Worm (Caenorhabditis elegans) whole organism, young adult: ENCODE measurements around the gene nsph-3.1.
A peak's percentile ranks its signal among the peaks of the same experiment; 100 is the strongest.

Source experiments
- B0019.2 ChIP-seq: fragments of 200-800 bp; sonication (Bioruptor generic); conservative IDR thresholded peaks from 2 replicates; pipeline ENCODE4 v1.3.6; 2022; ENCODE audit warnings: missing genetic modification reagents, missing genetic modification characterization, missing compliant biosample characterization
- F23B12.7 ChIP-seq: sonication (generic microtip); optimal IDR thresholded peaks from 2 replicates; lab custom pipeline; 2017; ENCODE audit warnings: missing genetic modification characterization, mild to moderate bottlenecking, missing compliant biosample characterization, antibody characterized with exemption, moderate library complexity; ENCODE audit not compliant: insufficient read depth
- F57C9.4 ChIP-seq: sonication (generic microtip); optimal IDR thresholded peaks from 2 replicates; lab custom pipeline; 2017; ENCODE audit warnings: mild to moderate bottlenecking, missing genetic modification characterization, missing compliant biosample characterization
- K12H6.12 ChIP-seq: fragments of 200-800 bp; sonication (Bioruptor generic); optimal IDR thresholded peaks from 2 replicates; lab custom pipeline; 2018; ENCODE audit warnings: mild to moderate bottlenecking, missing genetic modification characterization, missing compliant biosample characterization
- T07F8.4 ChIP-seq: sonication (generic microtip); optimal IDR thresholded peaks from 2 replicates; lab custom pipeline; 2016; ENCODE audit warnings: mild to moderate bottlenecking, missing genetic modification characterization, moderate library complexity, missing compliant biosample characterization
- Y56A3A.18 ChIP-seq: fragments of 200-800 bp; sonication (Bioruptor generic); IDR thresholded peaks from 2 replicates; pipeline ENCODE4 v1.3.6; 2022; ENCODE audit warnings: missing genetic modification reagents, missing genetic modification characterization, missing compliant biosample characterization
- Y79H2A.3 ChIP-seq: fragments of 200-800 bp; sonication (Bioruptor generic); conservative IDR thresholded peaks from 2 replicates; pipeline ENCODE4 v1.3.6; 2022; ENCODE audit warnings: missing genetic modification reagents, missing genetic modification characterization, missing compliant biosample characterization
- Y95B8A.8 ChIP-seq: fragments of 200-800 bp; sonication (Bioruptor generic); IDR thresholded peaks from 2 replicates; pipeline ENCODE4 v1.3.6; 2022; ENCODE audit warnings: missing genetic modification reagents, missing genetic modification characterization, missing compliant biosample characterization
- ama-1 ChIP-seq, 3 experiments: fragments of 150-350 bp in 1 of 3; sonication (generic microtip) in 2 of 3; optimal IDR thresholded peaks; 2 replicates each; lab custom pipeline; 2014 to 2018; ENCODE audit warnings: missing biosample characterization in 2 of 3, missing genetic modification characterization in 2 of 3, missing genetic modification reagents in 2 of 3
- attf-5 ChIP-seq: fragments of 200-800 bp; sonication (Bioruptor generic); optimal IDR thresholded peaks from 2 replicates; lab custom pipeline; 2018; ENCODE audit warnings: mild to moderate bottlenecking, missing genetic modification characterization, missing compliant biosample characterization
- bed-2 ChIP-seq: fragments of 200-800 bp; sonication (Bioruptor generic); IDR thresholded peaks from 2 replicates; pipeline ENCODE4 v1.3.6; 2022; ENCODE audit warnings: missing genetic modification reagents, missing genetic modification characterization, missing compliant biosample characterization
- ccch-3 ChIP-seq: fragments of 200-800 bp; sonication (Bioruptor generic); optimal IDR thresholded peaks from 2 replicates; lab custom pipeline; 2018; ENCODE audit warnings: mild to moderate bottlenecking, missing genetic modification characterization, missing compliant biosample characterization
- cebp-1 ChIP-seq, 2 experiments: fragments of 200-800 bp in 1 of 2; sonication (Bioruptor generic) in 1 of 2; sonication (generic microtip) in 1 of 2; IDR thresholded peaks in 1 of 2; optimal IDR thresholded peaks in 1 of 2; 2 replicates each; pipeline versions ENCODE4 v1.3.6 to Lab custom; 2017 to 2022; ENCODE audit warnings: missing compliant biosample characterization in 2 of 2, missing genetic modification characterization in 2 of 2, mild to moderate bottlenecking in 1 of 2, missing genetic modification reagents in 1 of 2, moderate library complexity in 1 of 2
- ceh-27 ChIP-seq: fragments of 200-800 bp; sonication (Bioruptor generic); optimal IDR thresholded peaks from 2 replicates; lab custom pipeline; 2018; ENCODE audit warnings: mild to moderate bottlenecking, missing genetic modification characterization, moderate library complexity, missing compliant biosample characterization
- ceh-91 ChIP-seq: fragments of 200-800 bp; sonication (Bioruptor generic); IDR thresholded peaks from 2 replicates; pipeline ENCODE4 v1.3.6; 2022; ENCODE audit warnings: missing genetic modification reagents, missing genetic modification characterization, missing compliant biosample characterization
- die-1 ChIP-seq: sonication (generic microtip); optimal IDR thresholded peaks from 2 replicates; lab custom pipeline; 2016; ENCODE audit warnings: missing genotype, mild to moderate bottlenecking, missing genetic modification characterization, missing compliant biosample characterization
- dox-1 ChIP-seq: fragments of 200-800 bp; sonication (Bioruptor generic); IDR thresholded peaks from 2 replicates; pipeline ENCODE4 v1.3.6; 2022; ENCODE audit warnings: missing genetic modification reagents, missing genetic modification characterization, missing compliant biosample characterization
- dpff-1 ChIP-seq: sonication (generic microtip); optimal IDR thresholded peaks from 2 replicates; lab custom pipeline; 2017; ENCODE audit warnings: mild to moderate bottlenecking, missing genetic modification characterization, missing compliant biosample characterization
- egl-44 ChIP-seq: fragments of 200-800 bp; sonication (Bioruptor generic); IDR thresholded peaks from 2 replicates; pipeline ENCODE4 v1.3.6; 2022; ENCODE audit warnings: missing genetic modification reagents, missing genetic modification characterization, missing compliant biosample characterization
- ekl-4 ChIP-seq: fragments of 200-800 bp; sonication (Bioruptor generic); IDR thresholded peaks from 2 replicates; pipeline ENCODE4 v1.3.6; 2022; ENCODE audit warnings: missing genetic modification reagents, missing genetic modification characterization, missing compliant biosample characterization
- gei-17 ChIP-seq: fragments of 200-800 bp; sonication (Bioruptor generic); optimal IDR thresholded peaks from 2 replicates; lab custom pipeline; 2018; ENCODE audit warnings: mild to moderate bottlenecking, missing genetic modification characterization, missing compliant biosample characterization
- hlh-26 ChIP-seq: fragments of 200-800 bp; sonication (Bioruptor generic); conservative IDR thresholded peaks from 2 replicates; pipeline ENCODE4 v1.3.6; 2022; ENCODE audit warnings: missing genetic modification reagents, missing genetic modification characterization, missing compliant biosample characterization
- let-607 ChIP-seq, 2 experiments: fragments of 200-800 bp in 1 of 2; sonication (Bioruptor generic) in 1 of 2; sonication (generic microtip) in 1 of 2; optimal IDR thresholded peaks; 2 replicates each; lab custom pipeline; 2016 to 2018; ENCODE audit warnings: mild to moderate bottlenecking in 2 of 2, missing compliant biosample characterization in 2 of 2, missing genetic modification characterization in 2 of 2, moderate library complexity in 2 of 2, missing genotype in 1 of 2
- lin-35 ChIP-seq, 3 experiments: fragments of 150-350 bp in 2 of 3; sonication (generic microtip) in 1 of 3; optimal IDR thresholded peaks; 2 replicates each; lab custom pipeline; 2014 to 2018; ENCODE audit warnings: missing biosample characterization in 3 of 3, missing genetic modification characterization in 3 of 3, missing genetic modification reagents in 3 of 3
- lin-40 ChIP-seq: sonication (generic microtip); optimal IDR thresholded peaks from 2 replicates; lab custom pipeline; 2016; ENCODE audit warnings: missing genetic modification characterization, mild to moderate bottlenecking, missing compliant biosample characterization, missing genotype, missing genetic modification reagents
- lin-54 ChIP-seq: fragments of 200-800 bp; sonication (Bioruptor generic); optimal IDR thresholded peaks from 2 replicates; lab custom pipeline; 2018; ENCODE audit warnings: mild to moderate bottlenecking, missing genetic modification characterization, missing compliant biosample characterization
- madf-3 ChIP-seq: fragments of 200-800 bp; sonication (Bioruptor generic); IDR thresholded peaks from 2 replicates; pipeline ENCODE4 v1.3.6; 2022; ENCODE audit warnings: missing genetic modification reagents, missing genetic modification characterization, missing compliant biosample characterization
- mcd-1 ChIP-seq: fragments of 200-800 bp; sonication (Bioruptor generic); IDR thresholded peaks from 2 replicates; pipeline ENCODE4 v1.3.6; 2022; ENCODE audit warnings: missing genetic modification reagents, missing genetic modification characterization, missing compliant biosample characterization
- mxl-1 ChIP-seq: sonication (generic microtip); optimal IDR thresholded peaks from 2 replicates; lab custom pipeline; 2016; ENCODE audit warnings: missing genetic modification characterization, missing compliant biosample characterization
- nfya-2 ChIP-seq: fragments of 200-800 bp; sonication (Bioruptor generic); IDR thresholded peaks from 2 replicates; pipeline ENCODE4 v1.3.6; 2022; ENCODE audit warnings: missing genetic modification reagents, missing genetic modification characterization, missing compliant biosample characterization
- nhr-80 ChIP-seq: sonication (generic microtip); optimal IDR thresholded peaks from 2 replicates; lab custom pipeline; 2016; ENCODE audit warnings: missing genetic modification characterization, missing compliant biosample characterization
- nhr-90 ChIP-seq: sonication (generic microtip); optimal IDR thresholded peaks from 2 replicates; lab custom pipeline; 2016; ENCODE audit warnings: missing genotype, mild to moderate bottlenecking, missing genetic modification characterization, missing compliant biosample characterization
- pha-4 ChIP-seq: fragments of 150-350 bp; sonication (generic microtip); optimal IDR thresholded peaks from 2 replicates; lab custom pipeline; 2014; ENCODE audit warnings: missing biosample characterization, missing genetic modification reagents, missing genetic modification characterization
- rec-8 ChIP-seq, 2 experiments: sonication (generic microtip); optimal IDR thresholded peaks; 2 replicates each; lab custom pipeline; 2016; ENCODE audit warnings: mild to moderate bottlenecking in 2 of 2, missing genetic modification characterization in 2 of 2, missing genetic modification reagents in 2 of 2, missing genotype in 2 of 2, missing biosample characterization in 1 of 2, missing compliant biosample characterization in 1 of 2, moderate library complexity in 1 of 2
- sdz-38 ChIP-seq: sonication (generic microtip); optimal IDR thresholded peaks from 2 replicates; lab custom pipeline; 2016; ENCODE audit warnings: missing genotype, missing genetic modification characterization, missing compliant biosample characterization
- somi-1 ChIP-seq: fragments of 200-800 bp; sonication (Bioruptor generic); optimal IDR thresholded peaks from 2 replicates; lab custom pipeline; 2018; ENCODE audit warnings: mild to moderate bottlenecking, missing genetic modification characterization, missing compliant biosample characterization
- unc-62 ChIP-seq: fragments of 150-350 bp; optimal IDR thresholded peaks from 2 replicates; lab custom pipeline; 2014; ENCODE audit warnings: missing biosample characterization, missing genetic modification reagents, missing genetic modification characterization
- zfh-2 ChIP-seq: fragments of 200-800 bp; sonication (Bioruptor generic); conservative IDR thresholded peaks from 2 replicates; pipeline ENCODE4 v1.3.6; 2022; ENCODE audit warnings: missing genetic modification reagents, missing genetic modification characterization, missing compliant biosample characterization
- zim-3 ChIP-seq: sonication (generic microtip); optimal IDR thresholded peaks from 2 replicates; lab custom pipeline; 2017; ENCODE audit warnings: mild to moderate bottlenecking, missing genetic modification characterization, moderate library complexity, missing compliant biosample characterization
- ztf-22 ChIP-seq: fragments of 200-800 bp; sonication (Bioruptor generic); optimal IDR thresholded peaks from 2 replicates; lab custom pipeline; 2018; ENCODE audit warnings: mild to moderate bottlenecking, missing genetic modification characterization, moderate library complexity, missing compliant biosample characterization
- ztf-26 ChIP-seq: sonication (generic microtip); optimal IDR thresholded peaks from 2 replicates; lab custom pipeline; 2017; ENCODE audit warnings: missing genetic modification characterization, missing compliant biosample characterization
- ztf-3 ChIP-seq: fragments of 200-800 bp; sonication (Bioruptor generic); optimal IDR thresholded peaks from 2 replicates; lab custom pipeline; 2018; ENCODE audit warnings: mild to moderate bottlenecking, missing genetic modification characterization, missing compliant biosample characterization
- ztf-6 ChIP-seq: fragments of 200-800 bp; sonication (Bioruptor generic); IDR thresholded peaks from 2 replicates; pipeline ENCODE4 v1.3.6; 2022; ENCODE audit warnings: missing genetic modification reagents, missing genetic modification characterization, missing compliant biosample characterization

nsph-3.1 gene

DNA sequence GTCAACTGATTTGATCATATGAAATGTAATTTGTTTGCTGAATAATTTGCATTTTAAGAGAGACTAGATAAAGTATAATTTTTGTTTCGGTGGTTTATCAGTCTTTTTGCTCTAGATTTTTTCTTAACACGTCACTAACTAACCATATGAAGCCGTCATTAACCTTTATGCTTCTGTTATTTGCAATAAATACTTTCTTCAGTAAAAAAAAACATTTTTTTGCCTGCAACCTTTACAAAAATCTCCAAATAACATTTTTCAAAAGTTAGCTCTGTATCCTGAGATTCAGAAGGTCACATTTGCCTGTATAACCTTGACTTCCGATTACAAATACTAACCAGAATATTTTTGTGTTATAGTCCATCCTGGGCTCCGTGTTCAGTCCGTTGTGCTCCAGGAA lies 21.2 kb downstream of the nsph-3.1 start:
- no peak for TF ChIP-seq ztf-6 (GFP tag; lab: Robert Waterston, UW)
- TF ChIP-seq Y56A3A.18 (GFP tag; lab: Robert Waterston, UW), result no peak
- no peak for TF ChIP-seq lin-35 (GFP tag; optimal IDR thresholded peaks at IDR 0.05; lab: Kevin White, UChicago)
- TF ChIP-seq mxl-1 (tag; lab: Kevin White, UChicago), result no peak
- no peak for TF ChIP-seq ama-1 (optimal IDR thresholded peaks at IDR 0.05; lab: Kevin White, UChicago)
- TF ChIP-seq ama-1 (GFP tag; optimal IDR thresholded peaks at IDR 0.05; lab: Kevin White, UChicago), result no peak
- no peak for TF ChIP-seq nfya-2 (GFP tag; lab: Robert Waterston, UW)
- no peak for TF ChIP-seq bed-2 (GFP tag; lab: Robert Waterston, UW)
- no peak for TF ChIP-seq ceh-91
- no peak for TF ChIP-seq ceh-27
- no peak for TF ChIP-seq B0019.2 (GFP tag; lab: Robert Waterston, UW)
- no peak for TF ChIP-seq ztf-22 (GFP tag; lab: Kevin White, UChicago)
- TF ChIP-seq die-1 (tag; lab: Kevin White, UChicago), result no peak
- TF ChIP-seq mcd-1 (GFP tag; lab: Robert Waterston, UW), result no peak
- no peak for TF ChIP-seq ccch-3 (GFP tag; lab: Kevin White, UChicago)
- TF ChIP-seq ztf-26 (tag; lab: Kevin White, UChicago), result no peak
- no peak for TF ChIP-seq zfh-2 (GFP tag; lab: Robert Waterston, UW)
- TF ChIP-seq, all 124 proteins: peak for 0

ce11 chrIV:10971636-10972199 lies 22.1 kb downstream of the nsph-3.1 start:
- TF ChIP-seq ztf-6 (GFP tag; lab: Robert Waterston, UW), result 0 out of 2 replicates have a peak, but pooled peaks have one; percentile 40
- peak; percentile 56 for TF ChIP-seq pha-4 (tag; lab: Kevin White, UChicago)
- TF ChIP-seq gei-17 (GFP tag; lab: Kevin White, UChicago), result no peak
- TF ChIP-seq Y79H2A.3 (GFP tag; lab: Robert Waterston, UW), result no peak
- TF ChIP-seq madf-3 (GFP tag; lab: Robert Waterston, UW), result no peak
- no peak for TF ChIP-seq somi-1 (GFP tag; lab: Kevin White, UChicago)
- no peak for TF ChIP-seq dox-1 (GFP tag; lab: Robert Waterston, UW)
- no peak for TF ChIP-seq F57C9.4
- no peak for TF ChIP-seq nfya-2 (GFP tag; lab: Robert Waterston, UW)
- no peak for TF ChIP-seq zim-3 (tag; lab: Kevin White, UChicago)
- no peak for TF ChIP-seq cebp-1 (GFP tag; IDR thresholded peaks at IDR 0.05; lab: Robert Waterston, UW)
- peak; percentile 29 for TF ChIP-seq cebp-1 (tag; optimal IDR thresholded peaks at IDR 0.05; lab: Kevin White, UChicago)
- TF ChIP-seq ztf-3 (GFP tag; lab: Kevin White, UChicago), result no peak
- peak; percentile 27 for TF ChIP-seq nhr-80 (tag; lab: Kevin White, UChicago)

DNA sequence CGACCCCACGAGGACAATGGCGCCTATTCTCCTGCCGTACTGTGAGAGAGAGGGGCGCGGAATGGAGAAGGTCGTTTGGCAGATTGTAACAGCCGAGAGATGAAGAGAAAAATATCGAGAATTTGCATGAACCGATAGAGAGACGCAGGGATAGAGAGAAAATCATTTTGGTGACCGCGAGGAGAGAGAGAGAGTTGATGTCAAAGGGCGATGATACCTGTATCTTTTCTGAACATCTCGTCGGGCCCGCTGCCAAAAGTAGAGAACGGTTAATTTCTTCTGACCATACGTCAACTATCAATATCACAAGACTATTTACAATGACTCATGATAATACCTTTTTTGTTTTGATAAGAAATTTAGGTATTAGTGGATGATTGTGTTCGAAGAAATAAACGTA lies 26.4 kb downstream of the nsph-3.1 start:
- TF ChIP-seq sdz-38 (tag; lab: Kevin White, UChicago) (no peak), egl-44 (GFP tag; lab: Robert Waterston, UW) (no peak), lin-40 (tag; lab: Kevin White, UChicago) (peak; percentile 61), ztf-26 (tag; lab: Kevin White, UChicago) (peak; percentile 66), hlh-26 (GFP tag; lab: Robert Waterston, UW) (no peak), attf-5 (GFP tag; lab: Kevin White, UChicago) (no peak), pha-4 (tag; lab: Kevin White, UChicago) (no peak), madf-3 (GFP tag; lab: Robert Waterston, UW) (no peak), dpff-1 (tag; lab: Kevin White, UChicago) (no peak), let-607 (tag; optimal IDR thresholded peaks at IDR 0.05; lab: Kevin White, UChicago) (no peak), unc-62 (no peak), K12H6.12 (tag; lab: Kevin White, UChicago) (no peak), Y95B8A.8 (GFP tag; lab: Robert Waterston, UW) (no peak), F23B12.7 (no peak), nhr-90 (no peak), T07F8.4 (no peak), lin-54 (GFP tag; lab: Kevin White, UChicago) (no peak), somi-1 (GFP tag; lab: Kevin White, UChicago) (peak; percentile 37), rec-8 (tag; optimal IDR thresholded peaks at IDR 0.05; lab: Kevin White, UChicago) (no peak), ztf-22 (GFP tag; lab: Kevin White, UChicago) (no peak), ekl-4 (0 out of 2 replicates have a peak, but pooled peaks have one; percentile 7), bed-2 (GFP tag; lab: Robert Waterston, UW) (no peak)
